Worm (Caenorhabditis elegans) whole organism, early embryonic: ENCODE measurements around the gene W04E12.5.

Source experiments
- ama-1 ChIP-seq: fragments of 150-350 bp; optimal IDR thresholded peaks from 2 replicates; lab custom pipeline; 2014
- ceh-36 ChIP-seq: sonication (generic microtip); optimal IDR thresholded peaks from 2 replicates; lab custom pipeline; 2016; ENCODE audit warnings: missing genetic modification characterization, inconsistent platforms, missing compliant biosample characterization
- ets-7 ChIP-seq: sonication (generic microtip); optimal IDR thresholded peaks from 2 replicates; lab custom pipeline; 2016; ENCODE audit warnings: missing genotype, missing genetic modification characterization, missing compliant biosample characterization
- flt-1 ChIP-seq: fragments of 200-800 bp; sonication (Bioruptor generic); IDR thresholded peaks from 2 replicates; pipeline ENCODE4 v1.3.6; 2022; ENCODE audit warnings: missing genetic modification characterization, missing compliant biosample characterization
- scrt-1 ChIP-seq: fragments of 200-800 bp; sonication (Bioruptor generic); IDR thresholded peaks from 2 replicates; pipeline ENCODE4 v1.3.6; 2022; ENCODE audit warnings: missing genetic modification characterization, missing compliant biosample characterization
- sea-1 ChIP-seq: fragments of 200-800 bp; sonication (Bioruptor generic); conservative IDR thresholded peaks from 2 replicates; pipeline ENCODE4 v1.3.6; 2022; ENCODE audit warnings: missing genetic modification characterization, missing compliant biosample characterization
- tbx-37 ChIP-seq: fragments of 200-800 bp; sonication (Bioruptor generic); conservative IDR thresholded peaks from 2 replicates; pipeline ENCODE4 v1.3.6; 2022; ENCODE audit warnings: missing genetic modification reagents, missing genetic modification characterization, missing compliant biosample characterization

- no peak for TF ChIP-seq tbx-37 (GFP tag; lab: Robert Waterston, UW)
- TF ChIP-seq ama-1 (lab: Kevin White, UChicago), result no peak
- TF ChIP-seq sea-1 (GFP tag; lab: Robert Waterston, UW), result no peak
- no peak for TF ChIP-seq ets-7 (tag; lab: Kevin White, UChicago)
- no peak for TF ChIP-seq ceh-36
- no peak for TF ChIP-seq flt-1 (GFP tag; lab: Robert Waterston, UW)
- no peak for TF ChIP-seq scrt-1 (GFP tag; lab: Robert Waterston, UW)
Observed at ce11 chrV:19733728-19734127, 12.2 kb upstream of the W04E12.5 start.
